Worm (Caenorhabditis elegans) whole organism, L3 larva: ENCODE data around the gene C33C12.12.
"Not testable (repeated sequence)": the region's sequence is repeated elsewhere in the genome, so short reads cannot be mapped to it uniquely, and the experiment has no call there.

Source experiments
- aly-2 ChIP-seq: fragments of 150-350 bp; optimal IDR thresholded peaks from 2 replicates; lab custom pipeline; 2014; ENCODE audit warnings: missing biosample characterization, missing genetic modification characterization
- daf-12 ChIP-seq: fragments of 150-350 bp; optimal IDR thresholded peaks from 2 replicates; lab custom pipeline; 2014; ENCODE audit warnings: missing biosample characterization, missing genetic modification reagents, missing genetic modification characterization
- elt-1 ChIP-seq: fragments of 150-350 bp; optimal IDR thresholded peaks from 2 replicates; lab custom pipeline; 2014; ENCODE audit warnings: missing biosample characterization, missing genetic modification characterization
- elt-2 ChIP-seq: sonication (generic microtip); optimal IDR thresholded peaks from 2 replicates; lab custom pipeline; 2016; ENCODE audit warnings: missing genetic modification reagents, mild to moderate bottlenecking, missing genetic modification characterization, missing compliant biosample characterization
- elt-3 ChIP-seq, 3 experiments: fragments of 150-350 bp in 1 of 3; sonication (generic microtip) in 2 of 3; optimal IDR thresholded peaks; 2 replicates in 2 of 3; 4 replicates in 1 of 3; lab custom pipeline; 2014 to 2017; ENCODE audit warnings: missing biosample characterization in 3 of 3, missing genetic modification characterization in 3 of 3
- fos-1 ChIP-seq: fragments of 150-350 bp; optimal IDR thresholded peaks from 2 replicates; lab custom pipeline; 2014; ENCODE audit warnings: missing biosample characterization, missing genetic modification characterization
- lsy-12 ChIP-seq: sonication (generic microtip); optimal IDR thresholded peaks from 2 replicates; lab custom pipeline; 2016; ENCODE audit warnings: mild to moderate bottlenecking, missing genetic modification characterization, missing compliant biosample characterization
- nhr-237 ChIP-seq: fragments of 150-350 bp; optimal IDR thresholded peaks from 2 replicates; lab custom pipeline; 2014; ENCODE audit warnings: missing biosample characterization, missing genetic modification characterization
- nhr-76 ChIP-seq: fragments of 150-350 bp; sonication (generic microtip); optimal IDR thresholded peaks from 5 replicates; lab custom pipeline; 2014; ENCODE audit warnings: missing biosample characterization, missing genetic modification characterization
- pha-4 ChIP-seq: fragments of 150-350 bp; optimal IDR thresholded peaks from 2 replicates; lab custom pipeline; 2014; ENCODE audit warnings: missing biosample characterization, missing genetic modification reagents, missing genetic modification characterization
- pqm-1 ChIP-seq: fragments of 150-350 bp; optimal IDR thresholded peaks from 2 replicates; lab custom pipeline; 2017; ENCODE audit warnings: missing biosample characterization, missing genetic modification characterization, inconsistent platforms
- snpc-4 ChIP-seq: fragments of 150-350 bp; optimal IDR thresholded peaks from 2 replicates; lab custom pipeline; 2014; ENCODE audit warnings: missing biosample characterization, missing genetic modification characterization
- tbx-2 ChIP-seq: sonication (generic microtip); optimal IDR thresholded peaks from 2 replicates; lab custom pipeline; 2016; ENCODE audit warnings: mild to moderate bottlenecking, missing genetic modification characterization, missing compliant biosample characterization

ce11 chrII:2163370-2163882 lies 6.6 kb downstream of the C33C12.12 start, which contains the start of gene C33C12.11:
- TF ChIP-seq pha-4 (tag; lab: Kevin White, UChicago); elt-3 (tag; optimal IDR thresholded peaks at IDR 0.05; lab: Kevin White, UChicago); elt-1 (tag; lab: Kevin White, UChicago); nhr-237 (tag; lab: Kevin White, UChicago); snpc-4 (tag; lab: Kevin White, UChicago); nhr-76; aly-2 (tag; lab: Kevin White, UChicago); pqm-1 (tag; lab: Kevin White, UChicago); elt-2 (tag; lab: Kevin White, UChicago); daf-12; fos-1; tbx-2 (tag; lab: Kevin White, UChicago); lsy-12 (tag; lab: Kevin White, UChicago): not testable (repeated sequence)
